Fruit fly (Drosophila melanogaster) whole organism, embryonic: ENCODE results near the gene CheB38b.

Source experiments
- CG10366 ChIP-seq: fragments of 200-800 bp; sonication (Bioruptor generic); IDR thresholded peaks from 2 replicates; pipeline ENCODE4 v1.3.6; 2022; ENCODE audit warnings: missing biosample characterization, missing genetic modification characterization
- CG10431 ChIP-seq: fragments of 200-800 bp; sonication (Bioruptor generic); optimal IDR thresholded peaks from 3 replicates; lab custom pipeline; 2018; ENCODE audit warnings: missing biosample characterization, mild to moderate bottlenecking, missing genetic modification characterization
- CG11085 ChIP-seq: fragments of 200-800 bp; sonication (Bioruptor generic); IDR thresholded peaks from 2 replicates; pipeline ENCODE4 v1.3.6; 2022; ENCODE audit warnings: missing biosample characterization, missing genetic modification characterization
- CG11093 ChIP-seq: fragments of 200-800 bp; sonication (Bioruptor generic); IDR thresholded peaks from 3 replicates; pipeline ENCODE4 v1.3.6; 2022; ENCODE audit warnings: missing biosample characterization, missing genetic modification characterization
- CG11398 ChIP-seq: fragments of 200-800 bp; sonication (Bioruptor generic); optimal IDR thresholded peaks from 2 replicates; lab custom pipeline; 2016; ENCODE audit warnings: missing biosample characterization, missing genetic modification characterization
- CG13296 ChIP-seq: fragments of 200-800 bp; sonication (Bioruptor generic); optimal IDR thresholded peaks from 3 replicates; lab custom pipeline; 2018; ENCODE audit warnings: missing biosample characterization, mild to moderate bottlenecking, missing genetic modification characterization
- CG14441 ChIP-seq: fragments of 200-800 bp; sonication (Bioruptor generic); IDR thresholded peaks from 2 replicates; pipeline ENCODE4 v1.3.6; 2022; ENCODE audit warnings: missing biosample characterization, missing genetic modification characterization
- CG1529 ChIP-seq: fragments of 200-800 bp; sonication (Bioruptor generic); optimal IDR thresholded peaks from 3 replicates; lab custom pipeline; 2018; ENCODE audit warnings: missing biosample characterization, missing genetic modification characterization
- CG17385 ChIP-seq: fragments of 200-800 bp; sonication (Bioruptor generic); optimal IDR thresholded peaks from 3 replicates; lab custom pipeline; 2018; ENCODE audit warnings: missing biosample characterization, mild to moderate bottlenecking, missing genetic modification characterization
- CG17612 ChIP-seq: fragments of 200-800 bp; sonication (Bioruptor generic); IDR thresholded peaks from 2 replicates; pipeline ENCODE4 v1.3.6; 2022; ENCODE audit warnings: missing biosample characterization, missing genetic modification characterization
- CG4424 ChIP-seq: fragments of 200-800 bp; sonication (Bioruptor generic); optimal IDR thresholded peaks from 3 replicates; lab custom pipeline; 2016; ENCODE audit warnings: missing biosample characterization, missing genetic modification characterization
- CG6683 ChIP-seq: fragments of 200-800 bp; sonication (Bioruptor generic); optimal IDR thresholded peaks from 2 replicates; lab custom pipeline; 2017; ENCODE audit warnings: missing biosample characterization, mild to moderate bottlenecking, missing genetic modification characterization, missing genetic modification reagents
- CG8944 ChIP-seq: fragments of 200-800 bp; sonication (Bioruptor generic); optimal IDR thresholded peaks from 3 replicates; lab custom pipeline; 2016; ENCODE audit warnings: missing biosample characterization, missing genetic modification characterization
- CG9817 ChIP-seq: fragments of 200-800 bp; sonication (Bioruptor generic); optimal IDR thresholded peaks from 2 replicates; lab custom pipeline; 2018; ENCODE audit warnings: missing biosample characterization, mild to moderate bottlenecking, missing genetic modification characterization, moderate library complexity
- Dad ChIP-seq: fragments of 200-800 bp; sonication (Bioruptor generic); optimal IDR thresholded peaks from 3 replicates; lab custom pipeline; 2016; ENCODE audit warnings: missing biosample characterization, missing genetic modification characterization
- Dbx ChIP-seq: fragments of 200-800 bp; sonication (Bioruptor generic); IDR thresholded peaks from 3 replicates; pipeline ENCODE4 v1.3.6; 2022; ENCODE audit warnings: missing biosample characterization, missing genetic modification characterization
- Doc2 ChIP-seq: fragments of 200-800 bp; sonication (Bioruptor generic); IDR thresholded peaks from 2 replicates; pipeline ENCODE4 v1.3.6; 2022; ENCODE audit warnings: missing biosample characterization, missing genetic modification characterization
- GATAe ChIP-seq: fragments of 200-800 bp; sonication (Bioruptor generic); conservative IDR thresholded peaks from 2 replicates; pipeline ENCODE4 v1.3.6; 2022; ENCODE audit warnings: missing biosample characterization, missing genetic modification characterization
- HmgZ ChIP-seq: fragments of 200-800 bp; sonication (Bioruptor generic); optimal IDR thresholded peaks from 2 replicates; lab custom pipeline; 2018; ENCODE audit warnings: missing biosample characterization, mild to moderate bottlenecking, missing genetic modification characterization
- Hsf ChIP-seq: fragments of 200-800 bp; sonication (Bioruptor generic); optimal IDR thresholded peaks from 3 replicates; lab custom pipeline; 2016; ENCODE audit warnings: missing biosample characterization, missing genetic modification characterization
- MBD-R2 ChIP-seq: fragments of 200-800 bp; sonication (Bioruptor generic); IDR thresholded peaks from 2 replicates; pipeline ENCODE4 v1.3.6; 2022; ENCODE audit warnings: missing biosample characterization, missing genetic modification characterization
- Max ChIP-seq: fragments of 200-800 bp; sonication (Bioruptor generic); optimal IDR thresholded peaks from 2 replicates; lab custom pipeline; 2016; ENCODE audit warnings: missing biosample characterization, mild to moderate bottlenecking, missing genetic modification characterization
- Pdp1 ChIP-seq, 2 experiments: fragments of 200-800 bp; sonication (Bioruptor generic); optimal IDR thresholded peaks; 3 replicates each; lab custom pipeline; 2016; ENCODE audit warnings: missing biosample characterization in 2 of 2, missing genetic modification characterization in 2 of 2, mild to moderate bottlenecking in 1 of 2, moderate library complexity in 1 of 2
- Poxn ChIP-seq: fragments of 200-800 bp; sonication (Bioruptor generic); IDR thresholded peaks from 2 replicates; pipeline ENCODE4 v1.3.6; 2022; ENCODE audit warnings: missing biosample characterization, missing genetic modification characterization
- Trl ChIP-seq, 3 experiments: fragments of >200 bp in 2 of 3; fragments of 200-800 bp in 1 of 3; sonication (Bioruptor generic) in 1 of 3; optimal IDR thresholded peaks; 2 replicates in 1 of 3; 3 replicates in 2 of 3; lab custom pipeline; 2016 to 2017; ENCODE audit warnings: missing biosample characterization in 1 of 3, missing genetic modification characterization in 1 of 3
- Xrp1 ChIP-seq: fragments of 200-800 bp; sonication (Bioruptor generic); IDR thresholded peaks from 2 replicates; pipeline ENCODE4 v1.3.6; 2022; ENCODE audit warnings: missing biosample characterization, missing genetic modification characterization
- YL-1 ChIP-seq: fragments of 200-800 bp; sonication (Bioruptor generic); optimal IDR thresholded peaks from 3 replicates; lab custom pipeline; 2017; ENCODE audit warnings: missing biosample characterization, mild to moderate bottlenecking, missing genetic modification characterization
- bcd ChIP-seq: fragments of 200-800 bp; sonication (Bioruptor generic); optimal IDR thresholded peaks from 2 replicates; lab custom pipeline; 2017; ENCODE audit warnings: missing biosample characterization, mild to moderate bottlenecking, missing genetic modification characterization
- bsh ChIP-seq, 2 experiments: fragments of 200-800 bp; sonication (Bioruptor generic); optimal IDR thresholded peaks; 2 replicates each; lab custom pipeline; 2017 to 2018; ENCODE audit warnings: mild to moderate bottlenecking in 2 of 2, missing biosample characterization in 2 of 2, missing genetic modification characterization in 2 of 2, moderate library complexity in 1 of 2
- chn ChIP-seq: fragments of 200-800 bp; sonication (Bioruptor generic); optimal IDR thresholded peaks from 2 replicates; lab custom pipeline; 2016; ENCODE audit warnings: missing biosample characterization, missing genetic modification characterization
- dimm ChIP-seq: fragments of 200-800 bp; sonication (Bioruptor generic); IDR thresholded peaks from 2 replicates; pipeline ENCODE4 v1.3.6; 2022; ENCODE audit warnings: missing biosample characterization, missing genetic modification characterization
- dm ChIP-seq: fragments of 200-800 bp; sonication (Bioruptor generic); optimal IDR thresholded peaks from 3 replicates; lab custom pipeline; 2016; ENCODE audit warnings: missing biosample characterization, missing genetic modification characterization
- ems ChIP-seq: fragments of 200-800 bp; sonication (Bioruptor generic); optimal IDR thresholded peaks from 3 replicates; lab custom pipeline; 2016; ENCODE audit warnings: missing biosample characterization, missing genetic modification characterization
- gsb-n ChIP-seq: fragments of 200-800 bp; sonication (Bioruptor generic); optimal IDR thresholded peaks from 3 replicates; lab custom pipeline; 2018; ENCODE audit warnings: missing biosample characterization, mild to moderate bottlenecking, missing genetic modification characterization
- maf-S ChIP-seq: fragments of 200-800 bp; sonication (Bioruptor generic); optimal IDR thresholded peaks from 2 replicates; lab custom pipeline; 2016; ENCODE audit warnings: missing biosample characterization, missing genetic modification characterization
- pnt ChIP-seq: fragments of 200-800 bp; sonication (Bioruptor generic); optimal IDR thresholded peaks from 3 replicates; lab custom pipeline; 2016; ENCODE audit warnings: missing biosample characterization, missing genetic modification characterization
- rib ChIP-seq: fragments of 200-800 bp; sonication (Bioruptor generic); IDR thresholded peaks from 2 replicates; pipeline ENCODE4 v1.3.6; 2022; ENCODE audit warnings: missing biosample characterization, missing genetic modification characterization
- sc ChIP-seq, 3 experiments: fragments of >200 bp in 2 of 3; fragments of 200-800 bp in 1 of 3; sonication (Bioruptor generic) in 1 of 3; optimal IDR thresholded peaks; 2 replicates in 2 of 3; 3 replicates in 1 of 3; lab custom pipeline; 2017; ENCODE audit warnings: mild to moderate bottlenecking in 1 of 3, missing biosample characterization in 1 of 3, missing genetic modification characterization in 1 of 3, missing genetic modification reagents in 1 of 3
- slp2 ChIP-seq: fragments of 200-800 bp; sonication (Bioruptor generic); optimal IDR thresholded peaks from 2 replicates; lab custom pipeline; 2016; ENCODE audit warnings: missing biosample characterization, missing genetic modification characterization
- stwl ChIP-seq: fragments of 200-800 bp; sonication (Bioruptor generic); optimal IDR thresholded peaks from 3 replicates; lab custom pipeline; 2018; ENCODE audit warnings: missing biosample characterization, mild to moderate bottlenecking, missing genetic modification characterization, moderate library complexity
- vnd ChIP-seq: fragments of 200-800 bp; sonication (Bioruptor generic); IDR thresholded peaks from 3 replicates; pipeline ENCODE4 v1.3.6; 2022; ENCODE audit warnings: missing biosample characterization, missing genetic modification characterization; ENCODE audit not compliant: partially characterized antibody
- zfh2 ChIP-seq: fragments of 200-800 bp; sonication (Bioruptor generic); optimal IDR thresholded peaks from 2 replicates; lab custom pipeline; 2016; ENCODE audit warnings: missing biosample characterization, missing genetic modification characterization

Gene CheB38b

dm6 chr2L:20780768-20781167 lies 36.3 kb downstream of the CheB38b start (continued):
- TF ChIP-seq CG17385 (peak; percentile 50), Xrp1 (GFP tag; lab: Robert Waterston, UW) (peak; percentile 80), dm (GFP tag; lab: Kevin White, UChicago) (no peak), sc (optimal IDR thresholded peaks at IDR 0.05; lab: Kevin White, UChicago) (no peak), sc (GFP tag; optimal IDR thresholded peaks at IDR 0.05; lab: Kevin White, UChicago) (peak; percentile 34), HmgZ (tag; lab: Kevin White, UChicago) (peak; percentile 37), CG8944 (GFP tag; lab: Kevin White, UChicago) (no peak), CG13296 (GFP tag; lab: Kevin White, UChicago) (peak; percentile 74), CG11085 (GFP tag; lab: Robert Waterston, UW) (no peak), CG10366 (GFP tag; lab: Robert Waterston, UW) (peak; percentile 34; the same call in 1 of the 2 replicates), gsb-n (tag; lab: Kevin White, UChicago) (peak; percentile 62), rib (GFP tag; lab: Robert Waterston, UW) (no peak), CG11093 (GFP tag; lab: Robert Waterston, UW) (no peak), zfh2 (no peak), pnt (GFP tag; lab: Kevin White, UChicago) (peak; percentile 51), Dad (GFP tag; lab: Kevin White, UChicago) (no peak), CG10431 (GFP tag; lab: Kevin White, UChicago) (peak; percentile 26), CG11398 (GFP tag; lab: Kevin White, UChicago) (peak; percentile 75), GATAe (no peak), Max (GFP tag; lab: Kevin White, UChicago) (peak; percentile 34), CG6683 (GFP tag; lab: Kevin White, UChicago) (peak; percentile 65), CG4424 (peak; percentile 20), dimm (GFP tag; lab: Robert Waterston, UW) (no peak), Dbx (GFP tag; lab: Robert Waterston, UW) (peak; percentile 11; the same call in 1 of the 3 replicates), Trl (optimal IDR thresholded peaks at IDR 0.05; lab: Kevin White, UChicago) (no peak), Trl (GFP tag; optimal IDR thresholded peaks at IDR 0.05; lab: Kevin White, UChicago) (peak; percentile 69), ems (GFP tag; lab: Kevin White, UChicago) (peak; percentile 32), Doc2 (no peak), Pdp1 (GFP tag; optimal IDR thresholded peaks at IDR 0.05; lab: Kevin White, UChicago) (peak in 1 of 2 experiments; percentile 46), Hsf (GFP tag; lab: Kevin White, UChicago) (peak; percentile 38), YL-1 (GFP tag; lab: Kevin White, UChicago) (peak; percentile 71), vnd (GFP tag; lab: Robert Waterston, UW) (no peak), chn (no peak), CG17612 (0 out of 2 replicates have a peak, but pooled peaks have one; percentile 11), slp2 (peak; percentile 15), bsh (GFP tag; optimal IDR thresholded peaks at IDR 0.05; lab: Kevin White, UChicago) (peak in 1 of 2 experiments; percentile 66), maf-S (GFP tag; lab: Kevin White, UChicago) (peak; percentile 50), MBD-R2 (GFP tag; lab: Robert Waterston, UW) (peak; percentile 20; the same call in 1 of the 2 replicates), CG1529 (GFP tag; lab: Kevin White, UChicago) (peak; percentile 62), bcd (peak; percentile 56), Poxn (GFP tag; lab: Robert Waterston, UW) (no peak), stwl (tag; lab: Kevin White, UChicago) (no peak), CG9817 (tag; lab: Kevin White, UChicago) (peak; percentile 9), CG14441 (GFP tag; lab: Robert Waterston, UW) (no peak)
